Worm (Caenorhabditis elegans): ENCODE measurements around the gene srp-1.
"Not testable (repeated sequence)": the region's sequence is repeated elsewhere in the genome, so short reads cannot be mapped to it uniquely, and the experiment has no call there.

Gene srp-1

DNA sequence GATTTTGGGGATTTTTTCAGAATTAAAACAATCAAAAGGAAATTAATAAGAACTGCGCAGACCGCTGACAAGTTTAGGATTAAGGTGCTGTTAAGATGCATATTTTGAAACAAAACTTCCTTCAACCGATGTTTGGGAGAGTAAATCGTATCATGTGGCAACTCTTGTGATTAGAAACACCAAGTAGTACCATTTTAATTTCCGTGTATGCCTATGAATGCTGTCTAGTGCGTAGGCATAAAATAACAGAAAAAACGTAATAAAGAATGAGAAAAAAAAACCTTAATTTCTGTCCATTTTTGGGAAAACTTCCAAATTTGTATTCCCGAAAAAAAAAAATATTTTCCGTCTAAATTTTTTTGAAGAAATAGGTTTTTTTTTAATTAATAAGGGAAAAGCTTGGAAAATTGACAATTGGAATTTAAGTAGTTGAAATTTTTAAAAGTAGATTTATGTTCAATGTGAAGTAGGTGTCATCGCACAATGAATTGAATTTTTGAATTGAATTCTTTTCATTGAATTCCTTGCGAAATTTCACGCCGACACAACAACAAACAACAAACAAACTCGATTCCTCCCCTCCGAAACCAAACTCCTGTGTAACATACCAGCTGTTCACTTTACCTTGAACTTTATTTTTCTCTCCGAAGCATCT is at the start of gene srp-1, which contains the start of gene str-262:
Gene srp-1 (plus strand): TSS at position 605 of the 655 bp plus-strand sequence.
Gene str-262 (minus strand): TSS at position 101 of the 655 bp plus-strand sequence.
- no peak for TF ChIP-seq Y67H2A.10 (GFP tag; conservative IDR thresholded peaks at IDR 0.05)
- no peak for TF ChIP-seq attf-6 (GFP tag; IDR thresholded peaks at IDR 0.05)
- no peak for TF ChIP-seq athp-1 (tag; optimal IDR thresholded peaks at IDR 0.05)
- no peak for TF ChIP-seq F10E7.11 (tag; optimal IDR thresholded peaks at IDR 0.05)
- no peak for TF ChIP-seq nhr-120 (GFP tag; IDR thresholded peaks at IDR 0.05)
- TF ChIP-seq mxl-1 (tag; optimal IDR thresholded peaks at IDR 0.05), result no peak
- TF ChIP-seq zim-3 (tag; optimal IDR thresholded peaks at IDR 0.05), result no peak
- no peak for TF ChIP-seq sea-2 (GFP tag; IDR thresholded peaks at IDR 0.05)
- TF ChIP-seq F39B2.1 (GFP tag; IDR thresholded peaks at IDR 0.05), result no peak
- TF ChIP-seq hrde-1 (tag; optimal IDR thresholded peaks at IDR 0.05; ENCODE audit: borderline replicate concordance), result no peak
- TF ChIP-seq D2030.7 (GFP tag; IDR thresholded peaks at IDR 0.05), result no peak
- no peak for TF ChIP-seq egl-44 (GFP tag; IDR thresholded peaks at IDR 0.05)
- TF ChIP-seq xnd-1 (tag; optimal IDR thresholded peaks at IDR 0.05), result no peak
- TF ChIP-seq egl-18 (GFP tag; IDR thresholded peaks at IDR 0.05), result no peak

- TF ChIP-seq D2030.7 (GFP tag; IDR thresholded peaks at IDR 0.05), result peak; percentile 26; the same call in 1 of the 2 replicates
- TF ChIP-seq ztf-25 (GFP tag; IDR thresholded peaks at IDR 0.05), result peak; percentile 67; the same call in 1 of the 2 replicates
- 0 out of 2 replicates have a peak, but pooled peaks have one; percentile 31 for TF ChIP-seq aptf-3 (GFP tag; IDR thresholded peaks at IDR 0.05)
- TF ChIP-seq lin-26 (GFP tag; IDR thresholded peaks at IDR 0.05), result peak; percentile 87
- TF ChIP-seq tbp1 (GFP tag; optimal IDR thresholded peaks at IDR 0.05), result peak; percentile 82
- TF ChIP-seq rpc-1 (optimal IDR thresholded peaks at IDR 0.05), result not testable (repeated sequence)
- peak; percentile 50 for TF ChIP-seq rpc-1 (tag; optimal IDR thresholded peaks at IDR 0.05)
- peak; percentile 54 for TF ChIP-seq B0261.1 (tag; optimal IDR thresholded peaks at IDR 0.05)
These were observed 46.6 kb upstream of the srp-1 start for ce11 chrV:706449-706848.

DNA sequence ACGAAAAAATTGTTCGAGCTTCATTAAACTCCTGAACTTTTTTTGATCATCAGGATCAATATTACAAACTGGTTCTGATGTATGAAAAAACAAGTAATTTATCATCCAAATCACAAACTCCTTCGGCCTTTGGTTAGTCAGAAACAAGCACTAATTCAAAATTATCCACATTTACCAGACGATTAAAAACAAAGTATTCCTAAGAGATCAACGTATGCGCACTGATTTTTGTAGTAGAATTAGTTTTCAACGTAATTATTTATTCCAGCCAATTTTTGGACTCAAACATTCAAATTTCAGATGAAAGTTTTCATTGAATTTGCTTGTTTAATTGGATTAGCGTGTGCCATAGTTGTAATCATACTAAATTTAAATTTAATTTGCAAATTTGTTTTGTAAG is 46.2 kb upstream of the srp-1 start, which contains the start of gene srbc-38:
Gene srbc-38 (plus strand): TSS at position 301 of the 400 bp plus-strand sequence.
- TF ChIP-seq sea-2 (GFP tag; IDR thresholded peaks at IDR 0.05), result no peak
- no peak for TF ChIP-seq hlh-26 (GFP tag; conservative IDR thresholded peaks at IDR 0.05)
- no peak for TF ChIP-seq dox-1 (GFP tag; IDR thresholded peaks at IDR 0.05)
- no peak for TF ChIP-seq efl-1 (GFP tag; optimal IDR thresholded peaks at IDR 0.05)
- TF ChIP-seq F52B5.7 (tag; optimal IDR thresholded peaks at IDR 0.05), result no peak
- no peak for TF ChIP-seq Y53F4B.3 (GFP tag; IDR thresholded peaks at IDR 0.05)
- no peak for TF ChIP-seq tbx-9 (tag; optimal IDR thresholded peaks at IDR 0.05; ENCODE audit: borderline replicate concordance)
- TF ChIP-seq D2030.7 (GFP tag; IDR thresholded peaks at IDR 0.05), result no peak
- no peak for TF ChIP-seq bed-1 (GFP tag; IDR thresholded peaks at IDR 0.05)
- TF ChIP-seq ztf-3 (GFP tag; optimal IDR thresholded peaks at IDR 0.05), result no peak
- no peak for TF ChIP-seq nfya-1 (tag; optimal IDR thresholded peaks at IDR 0.05; ENCODE audit: borderline replicate concordance, insufficient read depth)
- TF ChIP-seq let-526 (GFP tag; IDR thresholded peaks at IDR 0.05), result no peak
- no peak for TF ChIP-seq pbrm-1 (GFP tag; IDR thresholded peaks at IDR 0.05)
- no peak for TF ChIP-seq F39B2.1 (GFP tag; IDR thresholded peaks at IDR 0.05)
- TF ChIP-seq egl-44 (GFP tag; IDR thresholded peaks at IDR 0.05), result no peak

- TF ChIP-seq mcd-1 (GFP tag; IDR thresholded peaks at IDR 0.05) (no peak), nfya-2 (GFP tag; IDR thresholded peaks at IDR 0.05) (no peak)
These were observed 44.3 kb upstream of the srp-1 start, which contains the start of gene srbc-39 for ce11 chrV:708808-709207. Gene srbc-39, plus strand, starts transcription at chrV:709108.
